Fruit fly (Drosophila melanogaster): ENCODE measurements around the gene mex1.

DNA sequence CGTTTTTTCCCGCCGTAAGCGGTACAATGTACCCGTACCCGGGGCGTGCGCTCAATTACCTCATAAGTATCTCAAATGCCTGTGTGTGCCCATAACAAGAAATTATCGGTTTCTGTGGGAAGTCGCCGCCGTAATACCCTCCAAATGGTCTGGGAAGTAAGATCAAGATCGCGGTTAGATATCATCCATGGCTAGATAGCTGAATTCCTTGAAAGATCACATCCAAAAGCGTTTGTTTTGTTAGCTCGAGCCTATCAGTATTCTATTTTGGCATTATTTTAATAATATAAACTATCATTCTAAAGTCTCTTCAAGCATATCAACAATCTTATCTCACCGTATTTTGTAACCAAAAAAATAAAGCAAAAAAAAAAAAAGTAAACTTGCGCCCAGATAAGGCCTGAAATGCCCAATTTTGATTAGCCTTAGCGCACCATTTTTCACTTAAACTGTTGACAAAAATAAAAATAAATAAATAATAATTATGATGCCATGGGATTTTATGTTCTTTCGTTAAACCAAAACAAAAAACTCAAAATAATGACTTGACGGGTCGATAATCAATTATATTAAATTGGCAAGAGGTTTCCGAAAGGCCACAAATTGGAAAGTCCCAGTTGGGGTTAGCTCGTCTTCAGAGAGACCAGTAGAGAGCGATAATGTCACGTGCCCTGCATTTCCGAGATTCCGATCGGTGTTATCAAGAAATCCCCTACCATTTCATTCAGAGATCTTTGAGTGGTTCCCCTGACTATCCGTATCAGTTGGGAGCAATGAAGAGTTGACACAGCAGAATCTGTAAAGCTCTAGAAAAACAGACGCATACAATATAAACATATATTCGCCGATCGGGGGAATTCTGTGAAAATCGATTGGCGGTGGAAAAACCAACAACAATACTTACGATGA is 19.4 kb upstream of the mex1 start:
- TF ChIP-seq CTCF (optimal IDR thresholded peaks at IDR 0.05), result no peak
- no peak for TF ChIP-seq CG8478 (optimal IDR thresholded peaks at IDR 0.05)
